Fruit fly (Drosophila melanogaster) whole organism, wandering third instar larva: ENCODE measurements around the gene betaNACtes1.

Experiments used
- CG32264 ChIP-seq: fragments of 200-800 bp; sonication (Bioruptor generic); optimal IDR thresholded peaks from 2 replicates; lab custom pipeline; 2016; ENCODE audit warnings: missing biosample characterization, missing genetic modification characterization
- CG9705 ChIP-seq: fragments of 200-800 bp; sonication (Bioruptor generic); optimal IDR thresholded peaks from 2 replicates; lab custom pipeline; 2018; ENCODE audit warnings: missing biosample characterization, mild to moderate bottlenecking, missing genetic modification characterization
- Dfd ChIP-seq: fragments of >200 bp; optimal IDR thresholded peaks from 2 replicates; lab custom pipeline; 2017; ENCODE audit warnings: missing biosample characterization, missing genetic modification characterization
- Dif ChIP-seq: fragments of 200-275, 200-300 bp; sonication (Bioruptor generic); optimal IDR thresholded peaks from 2 replicates; lab custom pipeline; 2018; ENCODE audit warnings: missing biosample characterization, missing genetic modification characterization; ENCODE audit not compliant: partially characterized antibody
- HLH106 ChIP-seq: fragments of 200-800 bp; optimal IDR thresholded peaks from 3 replicates; lab custom pipeline; 2019; ENCODE audit warnings: missing biosample characterization, mild to moderate bottlenecking, missing genetic modification characterization, moderate library complexity
- Hr78 ChIP-seq: fragments of >200 bp; optimal IDR thresholded peaks from 2 replicates; lab custom pipeline; 2017; ENCODE audit warnings: missing biosample characterization, missing genetic modification characterization
- Hr83 ChIP-seq: fragments of 200-300 bp; sonication (Bioruptor generic); optimal IDR thresholded peaks from 2 replicates; lab custom pipeline; 2016; ENCODE audit warnings: missing biosample characterization, mild to moderate bottlenecking, missing genetic modification characterization, moderate library complexity; ENCODE audit not compliant: poor library complexity, severe bottlenecking
- Mio ChIP-seq: sonication (Bioruptor generic); optimal IDR thresholded peaks from 2 replicates; lab custom pipeline; 2016; ENCODE audit warnings: missing biosample characterization, missing genetic modification characterization
- Myc ChIP-seq: fragments of >200 bp; optimal IDR thresholded peaks from 2 replicates; lab custom pipeline; 2017
- N ChIP-seq: fragments of >200 bp; optimal IDR thresholded peaks from 2 replicates; lab custom pipeline; 2018; ENCODE audit warnings: missing biosample characterization, missing external identifiers, missing genetic modification characterization
- OdsH ChIP-seq: fragments of 200-800 bp; sonication (Bioruptor generic); optimal IDR thresholded peaks from 2 replicates; lab custom pipeline; 2016; ENCODE audit warnings: missing biosample characterization, mild to moderate bottlenecking, missing genetic modification characterization
- Rel ChIP-seq, 2 experiments: fragments of 200-800 bp; sonication (Bioruptor generic) in 1 of 2; optimal IDR thresholded peaks; 2 replicates in 1 of 2; 3 replicates in 1 of 2; lab custom pipeline; 2016 to 2019; ENCODE audit warnings: mild to moderate bottlenecking in 2 of 2, missing biosample characterization in 2 of 2, missing genetic modification characterization in 2 of 2, moderate library complexity in 1 of 2
- Sp1 ChIP-seq: fragments of 200-800 bp; sonication (Bioruptor generic); optimal IDR thresholded peaks from 3 replicates; lab custom pipeline; 2019; ENCODE audit warnings: missing biosample characterization, mild to moderate bottlenecking, missing genetic modification characterization, moderate library complexity
- Vsx2 ChIP-seq: fragments of 200-300, 225-300 bp; sonication (Bioruptor generic); optimal IDR thresholded peaks from 2 replicates; lab custom pipeline; 2018; ENCODE audit warnings: missing biosample characterization, missing genetic modification characterization; ENCODE audit not compliant: partially characterized antibody
- br ChIP-seq: fragments of 200-800 bp; sonication (Bioruptor generic); optimal IDR thresholded peaks from 2 replicates; lab custom pipeline; 2016; ENCODE audit warnings: missing biosample characterization, missing genetic modification characterization
- dl ChIP-seq, 2 experiments: fragments of 175-275, 200-275 bp in 1 of 2; fragments of 200-275 bp in 1 of 2; sonication (Bioruptor generic); optimal IDR thresholded peaks; lab custom pipeline; 2018; ENCODE audit warnings: mild to moderate bottlenecking in 2 of 2, missing biosample characterization in 2 of 2, missing genetic modification characterization in 2 of 2, moderate library complexity in 2 of 2; ENCODE audit not compliant: partially characterized antibody in 2 of 2, insufficient read depth in 1 of 2
- dmrt93B ChIP-seq: fragments of 200-800 bp; sonication (Bioruptor generic); optimal IDR thresholded peaks from 2 replicates; lab custom pipeline; 2018; ENCODE audit warnings: missing biosample characterization, mild to moderate bottlenecking, missing genetic modification characterization
- dsf ChIP-seq: sonication (Bioruptor generic); optimal IDR thresholded peaks from 2 replicates; lab custom pipeline; 2016; ENCODE audit warnings: missing biosample characterization, missing genetic modification characterization, borderline replicate concordance
- foxo ChIP-seq, 2 experiments: fragments of 200-800 bp; sonication (Bioruptor generic); optimal IDR thresholded peaks; 2 replicates in 1 of 2; 3 replicates in 1 of 2; lab custom pipeline; 2016 to 2017; ENCODE audit warnings: missing biosample characterization in 2 of 2, missing genetic modification characterization in 2 of 2
- fru ChIP-seq: fragments of 200-800 bp; sonication (Bioruptor generic); optimal IDR thresholded peaks from 3 replicates; lab custom pipeline; 2016; ENCODE audit warnings: missing biosample characterization, mild to moderate bottlenecking, missing genetic modification characterization
- h ChIP-seq: fragments of 200-800 bp; sonication (Bioruptor generic); optimal IDR thresholded peaks from 3 replicates; lab custom pipeline; 2016; ENCODE audit warnings: missing biosample characterization, mild to moderate bottlenecking, missing genetic modification characterization
- lola ChIP-seq: fragments of >200 bp; optimal IDR thresholded peaks from 2 replicates; lab custom pipeline; 2017; ENCODE audit warnings: missing biosample characterization, missing genetic modification characterization
- pan ChIP-seq: fragments of >200 bp; optimal IDR thresholded peaks from 2 replicates; lab custom pipeline; 2017
- psq ChIP-seq: fragments of 200-800 bp; sonication (Bioruptor generic); optimal IDR thresholded peaks from 3 replicates; lab custom pipeline; 2017; ENCODE audit warnings: missing biosample characterization, mild to moderate bottlenecking, missing genetic modification characterization, moderate library complexity
- rgr ChIP-seq: fragments of 200-800 bp; sonication (Bioruptor generic); optimal IDR thresholded peaks from 3 replicates; lab custom pipeline; 2016; ENCODE audit warnings: missing biosample characterization, mild to moderate bottlenecking, missing genetic modification characterization
- sv ChIP-seq: fragments of 200-800 bp; sonication (Bioruptor generic); optimal IDR thresholded peaks from 3 replicates; lab custom pipeline; 2016; ENCODE audit warnings: missing biosample characterization, missing genetic modification characterization
- tai ChIP-seq: sonication (Bioruptor generic); optimal IDR thresholded peaks from 2 replicates; lab custom pipeline; 2016; ENCODE audit warnings: missing biosample characterization, missing genetic modification characterization
- usp ChIP-seq: fragments of >200 bp; optimal IDR thresholded peaks from 2 replicates; lab custom pipeline; 2017; ENCODE audit warnings: missing biosample characterization, missing genetic modification characterization
- woc ChIP-seq: sonication (Bioruptor generic); optimal IDR thresholded peaks from 2 replicates; lab custom pipeline; 2016; ENCODE audit warnings: missing biosample characterization, mild to moderate bottlenecking, missing genetic modification characterization

The betaNACtes1 gene

DNA sequence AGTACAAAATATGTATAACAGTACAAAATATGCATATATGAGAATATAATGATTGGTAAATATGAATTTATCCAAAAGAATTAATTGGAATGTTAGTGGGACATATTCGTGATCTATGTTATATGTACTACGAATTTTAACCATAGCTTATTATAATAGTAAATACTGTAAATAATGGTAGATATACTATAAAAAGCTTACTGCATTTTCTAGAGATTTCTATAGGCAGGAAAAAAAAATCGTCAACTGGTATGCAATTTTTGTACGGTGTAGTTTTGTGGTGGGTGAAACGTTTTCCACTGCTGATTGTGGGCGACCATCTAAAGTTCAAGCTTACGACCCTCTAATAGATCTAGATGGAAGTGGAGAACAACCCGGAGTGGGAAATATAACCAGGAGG is 44.4 kb upstream of the betaNACtes1 start:
- no peak for TF ChIP-seq Hr83 (GFP tag; lab: Kevin White, UChicago)
- no peak for TF ChIP-seq Myc (lab: Kevin White, UChicago)
- no peak for TF ChIP-seq usp
- TF ChIP-seq Mio (GFP tag; lab: Kevin White, UChicago), result no peak
- TF ChIP-seq Hr78 (GFP tag; lab: Kevin White, UChicago), result no peak
- TF ChIP-seq CG9705 (GFP tag; lab: Kevin White, UChicago), result no peak
- TF ChIP-seq, all 38 proteins: peak for 0

DNA sequence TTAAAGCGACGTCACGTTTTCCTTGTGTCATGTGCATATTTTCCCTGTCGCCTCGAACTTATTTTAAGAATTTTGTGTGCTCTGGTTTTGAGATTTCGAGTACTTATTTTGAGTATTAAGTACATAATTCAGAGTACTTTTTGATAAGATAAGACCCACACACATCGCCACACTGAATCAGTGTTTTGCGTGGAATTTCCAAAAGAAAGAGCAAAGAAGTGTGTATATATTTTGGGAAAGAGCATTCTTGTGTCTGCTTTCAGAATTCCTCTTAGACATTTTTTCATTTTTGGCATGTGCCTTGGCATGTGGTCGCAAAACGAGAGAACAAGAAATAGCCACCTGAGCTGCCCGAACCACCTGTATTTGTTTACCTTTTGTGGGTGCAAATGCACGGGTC is 43.4 kb upstream of the betaNACtes1 start:
- no peak for TF ChIP-seq sv (GFP tag; lab: Kevin White, UChicago)
- TF ChIP-seq HLH106 (tag; lab: Kevin White, UChicago), result peak; percentile 44
- peak; percentile 8 for TF ChIP-seq h (GFP tag; lab: Kevin White, UChicago)
- no peak for TF ChIP-seq lola (GFP tag; lab: Kevin White, UChicago)
- peak; percentile 0 for TF ChIP-seq OdsH
- TF ChIP-seq psq (GFP tag; lab: Kevin White, UChicago), result peak; percentile 7
- TF ChIP-seq CG32264 (GFP tag; lab: Kevin White, UChicago), result no peak
- no peak for TF ChIP-seq dmrt93B (GFP tag; lab: Kevin White, UChicago)
- peak; percentile 9 for TF ChIP-seq fru (GFP tag; lab: Kevin White, UChicago)
- no peak for TF ChIP-seq pan (lab: Kevin White, UChicago)
- no peak for TF ChIP-seq Rel (GFP tag; optimal IDR thresholded peaks at IDR 0.05; lab: Kevin White, UChicago)
- peak; percentile 36 for TF ChIP-seq Rel (tag; optimal IDR thresholded peaks at IDR 0.05; lab: Kevin White, UChicago)
- no peak for TF ChIP-seq Myc (lab: Kevin White, UChicago)
- peak; percentile 2 for TF ChIP-seq Sp1 (GFP tag; lab: Kevin White, UChicago)
- TF ChIP-seq Vsx2 (GFP tag; lab: Kevin White, UChicago), result no peak
- TF ChIP-seq, all 38 proteins: peak for 7

DNA sequence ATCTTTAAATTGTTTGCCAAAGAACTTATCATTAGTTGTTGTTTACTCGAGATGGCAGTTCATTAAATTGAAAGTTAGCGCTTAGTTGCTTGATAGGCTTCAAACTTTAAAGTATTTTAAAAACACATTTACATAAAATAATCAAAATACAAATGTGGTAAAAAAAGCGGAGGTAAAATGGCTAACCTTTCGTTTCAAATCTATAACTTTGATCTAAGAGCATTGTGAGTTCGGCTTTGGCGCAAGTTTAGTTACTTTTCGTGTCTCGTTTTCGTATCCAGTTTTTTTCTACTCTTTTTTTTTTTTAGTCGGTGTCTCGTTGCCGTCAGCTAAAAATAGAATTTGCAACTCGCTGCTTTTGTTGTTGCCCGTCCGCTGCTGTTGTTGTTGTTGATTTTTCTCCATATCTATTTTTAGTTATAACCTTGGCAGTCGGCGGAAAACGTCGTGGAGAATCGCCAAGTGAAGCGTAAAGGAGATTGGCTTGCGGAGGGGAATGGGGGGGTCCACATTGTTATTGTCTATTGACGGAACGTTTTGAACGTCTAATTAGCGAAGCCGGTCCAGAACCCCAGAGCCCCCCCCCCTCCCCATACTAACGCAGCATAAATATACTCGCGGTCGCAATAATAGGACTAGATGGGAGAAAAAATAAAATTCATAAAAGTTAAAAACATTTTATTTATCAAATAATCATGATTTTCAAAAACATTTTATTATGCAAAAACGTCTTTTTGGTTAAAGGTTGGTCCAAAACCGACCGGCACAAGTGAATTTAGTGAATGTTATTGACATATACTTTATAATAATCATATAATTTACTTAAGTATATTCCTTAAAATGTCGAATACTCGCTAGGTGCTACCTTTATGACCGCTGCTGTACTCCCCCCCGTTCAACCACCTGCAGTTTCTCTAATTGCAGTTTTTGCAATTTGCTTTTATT is 42.4 kb upstream of the betaNACtes1 start:
- TF ChIP-seq br (GFP tag; lab: Kevin White, UChicago), result no peak
- peak; percentile 15 for TF ChIP-seq tai
- TF ChIP-seq rgr (GFP tag; lab: Kevin White, UChicago), result peak; percentile 41
- TF ChIP-seq dmrt93B (GFP tag; lab: Kevin White, UChicago), result peak; percentile 26
- no peak for TF ChIP-seq Hr78 (GFP tag; lab: Kevin White, UChicago)
- TF ChIP-seq foxo (GFP tag; optimal IDR thresholded peaks at IDR 0.05; lab: Kevin White, UChicago), result peak in 1 of 2 experiments; percentile 33
- TF ChIP-seq HLH106 (tag; lab: Kevin White, UChicago), result peak; percentile 61
- TF ChIP-seq h (GFP tag; lab: Kevin White, UChicago), result peak; percentile 9
- peak; percentile 53 for TF ChIP-seq Sp1 (GFP tag; lab: Kevin White, UChicago)
- TF ChIP-seq, all 38 proteins: peak for 7

DNA sequence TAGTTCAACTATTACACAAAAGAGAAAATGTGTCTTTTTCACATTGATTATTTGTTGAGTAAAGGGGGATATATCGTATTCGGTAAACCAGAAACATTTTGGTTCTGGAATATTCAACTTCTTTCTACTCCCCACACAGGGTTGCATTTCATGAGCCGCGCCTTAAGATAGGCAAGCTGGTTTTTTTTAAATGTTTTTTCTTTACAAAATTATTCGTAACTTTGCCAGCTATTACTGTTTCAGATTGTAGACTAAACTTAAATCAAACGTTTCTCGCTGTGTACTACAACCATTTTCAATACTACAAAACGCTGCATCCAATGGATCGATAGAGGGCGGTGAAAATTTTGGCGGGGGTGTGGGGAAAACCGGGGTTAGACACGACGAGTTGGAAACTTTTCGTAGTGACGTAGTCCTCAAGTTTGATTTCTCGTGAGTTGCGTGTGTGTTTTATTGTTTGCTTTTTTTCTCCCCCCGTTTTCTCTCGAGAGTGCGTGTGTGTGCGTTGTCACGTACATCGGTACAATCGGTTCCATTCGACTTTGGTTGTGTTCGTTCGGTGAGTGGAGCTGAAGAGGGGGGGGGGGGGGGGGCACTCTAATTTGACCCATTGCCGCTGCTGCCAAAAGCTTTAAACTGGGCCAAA is 41.2 kb upstream of the betaNACtes1 start:
- TF ChIP-seq dsf (GFP tag; lab: Kevin White, UChicago) (no peak), dl (GFP tag; optimal IDR thresholded peaks at IDR 0.05; lab: Kevin White, UChicago; ENCODE audit: insufficient read depth in 1 of 2, partially characterized antibody in 2 of 2) (no peak), Dfd (GFP tag; lab: Kevin White, UChicago) (peak; percentile 81)

DNA sequence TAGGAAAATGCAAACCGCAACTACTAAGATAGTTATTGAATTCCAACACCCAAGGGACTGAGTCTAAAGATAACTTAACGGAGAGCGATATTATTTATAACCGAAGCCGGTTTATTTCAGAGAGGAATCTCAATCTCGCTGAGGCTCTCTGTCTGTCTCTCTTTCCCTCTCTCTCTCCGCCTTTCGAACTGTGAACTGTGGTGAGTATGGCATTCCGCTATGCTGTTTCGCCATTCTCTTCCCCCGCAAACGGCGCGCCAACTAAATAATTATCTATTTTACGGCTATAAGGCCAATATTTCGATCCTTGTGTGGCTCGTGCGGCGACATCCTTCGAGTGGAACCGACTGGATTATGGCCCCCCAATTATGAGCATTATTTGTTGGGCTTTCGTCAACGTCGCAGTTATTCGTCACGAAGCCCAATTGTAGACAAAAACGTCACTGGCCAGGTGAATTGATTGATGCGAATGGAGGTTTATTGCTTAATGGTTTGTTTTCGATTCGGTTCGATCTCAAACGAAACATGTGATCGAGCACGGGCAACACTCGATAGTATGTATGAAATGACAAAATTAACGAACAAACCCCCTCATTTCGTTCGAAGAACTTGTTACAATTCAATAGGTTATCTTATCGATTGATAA is 39.8 kb upstream of the betaNACtes1 start:
- TF ChIP-seq foxo (GFP tag; optimal IDR thresholded peaks at IDR 0.05; lab: Kevin White, UChicago) (no peak), tai (no peak), N (no peak), h (GFP tag; lab: Kevin White, UChicago) (no peak), Dif (GFP tag; lab: Kevin White, UChicago) (peak; percentile 74), dsf (GFP tag; lab: Kevin White, UChicago) (no peak), usp (no peak), woc (GFP tag; lab: Kevin White, UChicago) (no peak), Vsx2 (GFP tag; lab: Kevin White, UChicago) (peak; percentile 53), dl (GFP tag; optimal IDR thresholded peaks at IDR 0.05; lab: Kevin White, UChicago; ENCODE audit: insufficient read depth in 1 of 2, partially characterized antibody in 2 of 2) (peak; percentile 54 to 85)
